Fruit fly (Drosophila melanogaster) whole organism, embryonic: Measurements from ENCODE around the gene gw.

Experiments
- CG11247 ChIP-seq: fragments of 200-800 bp; sonication (Bioruptor generic); IDR thresholded peaks from 2 replicates; pipeline ENCODE4 v1.3.6; 2022; ENCODE audit warnings: missing biosample characterization, missing genetic modification characterization
- CG12299 ChIP-seq: fragments of 200-800 bp; sonication (Bioruptor generic); optimal IDR thresholded peaks from 2 replicates; lab custom pipeline; 2018; ENCODE audit warnings: missing biosample characterization, mild to moderate bottlenecking, missing genetic modification characterization
- CG13123 ChIP-seq: fragments of 200-800 bp; sonication (Bioruptor generic); optimal IDR thresholded peaks from 2 replicates; lab custom pipeline; 2016; ENCODE audit warnings: missing biosample characterization, missing genetic modification characterization
- CG13287 ChIP-seq: fragments of 200-800 bp; sonication (Bioruptor generic); IDR thresholded peaks from 2 replicates; pipeline ENCODE4 v1.3.6; 2022; ENCODE audit warnings: missing biosample characterization, missing genetic modification characterization; ENCODE audit not compliant: partially characterized antibody
- CG13624 ChIP-seq: fragments of 200-800 bp; sonication (Bioruptor generic); optimal IDR thresholded peaks from 2 replicates; lab custom pipeline; 2016; ENCODE audit warnings: missing biosample characterization, missing genetic modification characterization
- CG13894 ChIP-seq: fragments of 200-800 bp; sonication (Bioruptor generic); optimal IDR thresholded peaks from 3 replicates; lab custom pipeline; 2018; ENCODE audit warnings: missing biosample characterization, mild to moderate bottlenecking, missing genetic modification characterization, moderate library complexity
- CG15269 ChIP-seq: fragments of 200-800 bp; sonication (Bioruptor generic); optimal IDR thresholded peaks from 2 replicates; lab custom pipeline; 2018; ENCODE audit warnings: missing biosample characterization, mild to moderate bottlenecking, missing genetic modification characterization, moderate library complexity
- CG1602 ChIP-seq: fragments of 200-800 bp; sonication (Bioruptor generic); optimal IDR thresholded peaks from 3 replicates; lab custom pipeline; 2016; ENCODE audit warnings: missing biosample characterization, missing genetic modification characterization
- CG1647 ChIP-seq: fragments of 200-800 bp; sonication (Bioruptor generic); optimal IDR thresholded peaks from 3 replicates; lab custom pipeline; 2016; ENCODE audit warnings: missing biosample characterization, missing genetic modification characterization
- CG16815 ChIP-seq: fragments of 200-800 bp; sonication (Bioruptor generic); optimal IDR thresholded peaks from 3 replicates; lab custom pipeline; 2017; ENCODE audit warnings: missing biosample characterization, mild to moderate bottlenecking, missing genetic modification characterization
- CG18262 ChIP-seq: fragments of 200-800 bp; optimal IDR thresholded peaks from 3 replicates; lab custom pipeline; 2019; ENCODE audit warnings: missing biosample characterization, mild to moderate bottlenecking, missing genetic modification characterization, moderate library complexity
- CG30403 ChIP-seq: fragments of 200-800 bp; sonication (Bioruptor generic); optimal IDR thresholded peaks from 3 replicates; lab custom pipeline; 2016; ENCODE audit warnings: missing biosample characterization, missing genetic modification characterization
- CG33213 ChIP-seq: fragments of 200-800 bp; sonication (Bioruptor generic); optimal IDR thresholded peaks from 3 replicates; lab custom pipeline; 2016; ENCODE audit warnings: missing biosample characterization, missing genetic modification characterization
- CG4424 ChIP-seq: fragments of 200-800 bp; sonication (Bioruptor generic); optimal IDR thresholded peaks from 3 replicates; lab custom pipeline; 2016; ENCODE audit warnings: missing biosample characterization, missing genetic modification characterization
- CG4617 ChIP-seq: fragments of 200-800 bp; sonication (Bioruptor generic); optimal IDR thresholded peaks from 3 replicates; lab custom pipeline; 2016; ENCODE audit warnings: missing biosample characterization, missing genetic modification characterization, borderline replicate concordance
- CG6654 ChIP-seq: fragments of 200-800 bp; sonication (Bioruptor generic); optimal IDR thresholded peaks from 2 replicates; lab custom pipeline; 2017; ENCODE audit warnings: missing biosample characterization, mild to moderate bottlenecking, missing genetic modification characterization
- CG7786 ChIP-seq: fragments of 200-800 bp; sonication (Bioruptor generic); optimal IDR thresholded peaks from 2 replicates; lab custom pipeline; 2016; ENCODE audit warnings: missing biosample characterization, missing genetic modification characterization
- CG7839 ChIP-seq: fragments of 200-800 bp; sonication (Bioruptor generic); optimal IDR thresholded peaks from 3 replicates; lab custom pipeline; 2018; ENCODE audit warnings: missing biosample characterization, mild to moderate bottlenecking, missing genetic modification characterization, moderate library complexity
- CG8281 ChIP-seq: fragments of 200-800 bp; sonication (Bioruptor generic); optimal IDR thresholded peaks from 2 replicates; lab custom pipeline; 2018; ENCODE audit warnings: missing biosample characterization, mild to moderate bottlenecking, missing genetic modification characterization, moderate library complexity
- CG8388 ChIP-seq: fragments of 200-800 bp; sonication (Bioruptor generic); optimal IDR thresholded peaks from 2 replicates; lab custom pipeline; 2019; ENCODE audit warnings: missing biosample characterization, mild to moderate bottlenecking, missing genetic modification characterization, moderate library complexity
- Camta ChIP-seq: fragments of 200-800 bp; sonication (Bioruptor generic); optimal IDR thresholded peaks from 2 replicates; lab custom pipeline; 2016; ENCODE audit warnings: missing biosample characterization, missing genetic modification characterization
- E2f1 ChIP-seq: fragments of 200-800 bp; sonication (Bioruptor generic); IDR thresholded peaks from 2 replicates; pipeline ENCODE4 v1.3.6; 2022; ENCODE audit warnings: missing biosample characterization, missing genetic modification characterization
- HmgD ChIP-seq: fragments of 200-800 bp; sonication (Bioruptor generic); optimal IDR thresholded peaks from 3 replicates; lab custom pipeline; 2016; ENCODE audit warnings: missing biosample characterization, missing genetic modification characterization
- Nf-YC ChIP-seq: fragments of 200-800 bp; optimal IDR thresholded peaks from 3 replicates; lab custom pipeline; 2019; ENCODE audit warnings: missing biosample characterization, mild to moderate bottlenecking, missing genetic modification characterization, moderate library complexity
- Scr ChIP-seq: fragments of 200-800 bp; sonication (Bioruptor generic); IDR thresholded peaks from 2 replicates; pipeline ENCODE4 v1.3.6; 2022; ENCODE audit warnings: missing biosample characterization, missing genetic modification characterization; ENCODE audit not compliant: partially characterized antibody
- Sry-δ ChIP-seq: fragments of 200-800 bp; sonication (Bioruptor generic); optimal IDR thresholded peaks from 2 replicates; lab custom pipeline; 2016; ENCODE audit warnings: missing biosample characterization, missing genetic modification characterization
- YL-1 ChIP-seq: fragments of 200-800 bp; sonication (Bioruptor generic); optimal IDR thresholded peaks from 3 replicates; lab custom pipeline; 2017; ENCODE audit warnings: missing biosample characterization, mild to moderate bottlenecking, missing genetic modification characterization
- bsh ChIP-seq, 2 experiments: fragments of 200-800 bp; sonication (Bioruptor generic); optimal IDR thresholded peaks; 2 replicates each; lab custom pipeline; 2017 to 2018; ENCODE audit warnings: mild to moderate bottlenecking in 2 of 2, missing biosample characterization in 2 of 2, missing genetic modification characterization in 2 of 2, moderate library complexity in 1 of 2
- cad ChIP-seq: fragments of >200 bp; optimal IDR thresholded peaks from 2 replicates; lab custom pipeline; 2017; ENCODE audit warnings: missing biosample characterization, missing genetic modification characterization
- ems ChIP-seq: fragments of 200-800 bp; sonication (Bioruptor generic); optimal IDR thresholded peaks from 3 replicates; lab custom pipeline; 2016; ENCODE audit warnings: missing biosample characterization, missing genetic modification characterization
- exex ChIP-seq: fragments of 200-800 bp; sonication (Bioruptor generic); optimal IDR thresholded peaks from 4 replicates; lab custom pipeline; 2018; ENCODE audit warnings: missing biosample characterization, mild to moderate bottlenecking, missing genetic modification characterization, moderate library complexity
- eyg ChIP-seq: fragments of 200-800 bp; sonication (Bioruptor generic); optimal IDR thresholded peaks from 3 replicates; lab custom pipeline; 2016; ENCODE audit warnings: missing biosample characterization, missing genetic modification characterization
- grau ChIP-seq: fragments of 200-800 bp; optimal IDR thresholded peaks from 3 replicates; lab custom pipeline; 2019; ENCODE audit warnings: missing biosample characterization, mild to moderate bottlenecking, missing genetic modification characterization, moderate library complexity
- gro ChIP-seq: fragments of 200-800 bp; sonication (Bioruptor generic); optimal IDR thresholded peaks from 2 replicates; lab custom pipeline; 2016; ENCODE audit warnings: missing biosample characterization, missing genetic modification characterization
- kni ChIP-seq: fragments of 200-800 bp; sonication (Bioruptor generic); optimal IDR thresholded peaks from 3 replicates; lab custom pipeline; 2017; ENCODE audit warnings: mild to moderate bottlenecking, missing biosample characterization, missing genetic modification reagents, missing genetic modification characterization
- lilli ChIP-seq: fragments of 200-800 bp; sonication (Bioruptor generic); optimal IDR thresholded peaks from 3 replicates; lab custom pipeline; 2016; ENCODE audit warnings: missing biosample characterization, missing genetic modification characterization
- mirr ChIP-seq: fragments of 200-800 bp; sonication (Bioruptor generic); optimal IDR thresholded peaks from 3 replicates; lab custom pipeline; 2018; ENCODE audit warnings: missing biosample characterization, mild to moderate bottlenecking, missing genetic modification characterization
- pfk ChIP-seq: fragments of 200-800 bp; sonication (Bioruptor generic); optimal IDR thresholded peaks from 2 replicates; lab custom pipeline; 2018; ENCODE audit warnings: missing biosample characterization, mild to moderate bottlenecking, missing genetic modification characterization, moderate library complexity
- prd ChIP-seq, 3 experiments: fragments of >200 bp in 2 of 3; fragments of 200-800 bp in 1 of 3; sonication (Bioruptor generic) in 1 of 3; optimal IDR thresholded peaks in 2 of 3; IDR thresholded peaks in 1 of 3; 2 replicates in 2 of 3; 3 replicates in 1 of 3; pipeline versions ENCODE4 v1.3.6 to Lab custom; 2017 to 2022; ENCODE audit warnings: missing biosample characterization in 1 of 3, missing genetic modification characterization in 1 of 3
- pzg ChIP-seq: fragments of 200-800 bp; sonication (Bioruptor generic); optimal IDR thresholded peaks from 3 replicates; lab custom pipeline; 2018; ENCODE audit warnings: missing biosample characterization, mild to moderate bottlenecking, missing genetic modification characterization, moderate library complexity
- row ChIP-seq: fragments of 200-800 bp; sonication (Bioruptor generic); IDR thresholded peaks from 3 replicates; pipeline ENCODE4 v1.3.6; 2022; ENCODE audit warnings: missing biosample characterization, missing genetic modification characterization
- sc ChIP-seq, 3 experiments: fragments of >200 bp in 2 of 3; fragments of 200-800 bp in 1 of 3; sonication (Bioruptor generic) in 1 of 3; optimal IDR thresholded peaks; 2 replicates in 2 of 3; 3 replicates in 1 of 3; lab custom pipeline; 2017; ENCODE audit warnings: mild to moderate bottlenecking in 1 of 3, missing biosample characterization in 1 of 3, missing genetic modification characterization in 1 of 3, missing genetic modification reagents in 1 of 3
- scrt ChIP-seq: fragments of 200-800 bp; sonication (Bioruptor generic); optimal IDR thresholded peaks from 2 replicates; lab custom pipeline; 2018; ENCODE audit warnings: missing biosample characterization, mild to moderate bottlenecking, missing genetic modification characterization, moderate library complexity
- sens-2 ChIP-seq: fragments of 200-800 bp; sonication (Bioruptor generic); IDR thresholded peaks from 2 replicates; pipeline ENCODE4 v1.3.6; 2022; ENCODE audit warnings: missing biosample characterization, missing genetic modification characterization
- slp2 ChIP-seq: fragments of 200-800 bp; sonication (Bioruptor generic); optimal IDR thresholded peaks from 2 replicates; lab custom pipeline; 2016; ENCODE audit warnings: missing biosample characterization, missing genetic modification characterization
- tap ChIP-seq: fragments of 200-800 bp; optimal IDR thresholded peaks from 3 replicates; lab custom pipeline; 2019; ENCODE audit warnings: missing biosample characterization, mild to moderate bottlenecking, missing genetic modification characterization, moderate library complexity
- trem ChIP-seq: fragments of 200-800 bp; optimal IDR thresholded peaks from 3 replicates; lab custom pipeline; 2019; ENCODE audit warnings: missing biosample characterization, mild to moderate bottlenecking, missing genetic modification characterization, moderate library complexity
- twi ChIP-seq: fragments of 200-800 bp; optimal IDR thresholded peaks from 2 replicates; lab custom pipeline; 2019; ENCODE audit warnings: missing biosample characterization, mild to moderate bottlenecking, missing genetic modification characterization, moderate library complexity
- unpg ChIP-seq: fragments of 200-800 bp; sonication (Bioruptor generic); optimal IDR thresholded peaks from 3 replicates; lab custom pipeline; 2018; ENCODE audit warnings: missing biosample characterization, mild to moderate bottlenecking, missing genetic modification characterization, moderate library complexity

gw gene

dm6 chr4:696638-697037 is 36.2 kb upstream of the gw start (continued):
- TF ChIP-seq grau (tag; lab: Kevin White, UChicago), result peak; percentile 32
- peak; percentile 1 for TF ChIP-seq CG7786 (GFP tag; lab: Kevin White, UChicago)
- TF ChIP-seq CG4617, result peak; percentile 39
- TF ChIP-seq CG11247, result no peak
- peak; percentile 28 for TF ChIP-seq CG15269 (tag; lab: Kevin White, UChicago)
- peak; percentile 88 for TF ChIP-seq CG13894
- peak; percentile 71 for TF ChIP-seq HmgD
- no peak for TF ChIP-seq prd (optimal IDR thresholded peaks at IDR 0.05; lab: Kevin White, UChicago)
- TF ChIP-seq prd (GFP tag; IDR thresholded peaks at IDR 0.05; lab: Robert Waterston, UW), result no peak
- peak; percentile 29 for TF ChIP-seq YL-1 (GFP tag; lab: Kevin White, UChicago)
- peak; percentile 1 for TF ChIP-seq scrt
- TF ChIP-seq CG18262 (tag; lab: Kevin White, UChicago), result peak; percentile 22
- no peak for TF ChIP-seq E2f1 (GFP tag; lab: Robert Waterston, UW)
- TF ChIP-seq exex, result no peak
- peak; percentile 6 for TF ChIP-seq CG13123
- no peak for TF ChIP-seq CG4424 (GFP tag; lab: Kevin White, UChicago)
- TF ChIP-seq Camta (GFP tag; lab: Kevin White, UChicago), result peak; percentile 24
- TF ChIP-seq eyg (GFP tag; lab: Kevin White, UChicago), result peak; percentile 7
- no peak for TF ChIP-seq CG16815 (GFP tag; lab: Kevin White, UChicago)
- no peak for TF ChIP-seq sens-2 (GFP tag; lab: Robert Waterston, UW)
- peak; percentile 46 for TF ChIP-seq pfk (GFP tag; lab: Kevin White, UChicago)
- TF ChIP-seq unpg (GFP tag; lab: Kevin White, UChicago), result peak; percentile 1
- TF ChIP-seq Nf-YC (tag; lab: Kevin White, UChicago), result peak; percentile 47
- TF ChIP-seq CG1647 (GFP tag; lab: Kevin White, UChicago), result no peak
- TF ChIP-seq lilli (GFP tag; lab: Kevin White, UChicago), result peak; percentile 47
- peak; percentile 40 for TF ChIP-seq CG30403 (GFP tag; lab: Kevin White, UChicago)
- peak; percentile 87 for TF ChIP-seq Sry-δ
- TF ChIP-seq trem (tag; lab: Kevin White, UChicago), result peak; percentile 37
- TF ChIP-seq tap (tag; lab: Kevin White, UChicago), result peak; percentile 14
- TF ChIP-seq CG8281, result no peak
- TF ChIP-seq CG7839 (tag; lab: Kevin White, UChicago), result peak; percentile 17
- peak; percentile 70 for TF ChIP-seq CG33213 (GFP tag; lab: Kevin White, UChicago)
- TF ChIP-seq CG6654 (GFP tag; lab: Kevin White, UChicago), result no peak
- peak; percentile 35 for TF ChIP-seq gro (GFP tag; lab: Kevin White, UChicago)
- peak; percentile 4 for TF ChIP-seq CG1602
- peak; percentile 94 for TF ChIP-seq Scr
- TF ChIP-seq cad (GFP tag; lab: Kevin White, UChicago), result peak; percentile 4
- no peak for TF ChIP-seq CG12299
- peak; percentile 53 for TF ChIP-seq twi
- TF ChIP-seq pzg, result peak; percentile 89
- TF ChIP-seq CG8388 (GFP tag; lab: Kevin White, UChicago), result peak; percentile 12
- peak; percentile 93; the same call in 1 of the 2 replicates for TF ChIP-seq CG13287 (GFP tag; lab: Robert Waterston, UW)
- TF ChIP-seq kni, result no peak
- TF ChIP-seq row (GFP tag; lab: Robert Waterston, UW), result peak; percentile 96
- TF ChIP-seq sc (optimal IDR thresholded peaks at IDR 0.05; lab: Kevin White, UChicago), result no peak
- TF ChIP-seq sc (GFP tag; optimal IDR thresholded peaks at IDR 0.05; lab: Kevin White, UChicago), result peak; percentile 0
- TF ChIP-seq slp2 (GFP tag; lab: Kevin White, UChicago), result peak; percentile 4
- no peak for TF ChIP-seq mirr (GFP tag; lab: Kevin White, UChicago)
- TF ChIP-seq ems (GFP tag; lab: Kevin White, UChicago), result peak; percentile 22
- TF ChIP-seq CG13624 (GFP tag; lab: Kevin White, UChicago), result peak; percentile 23
- TF ChIP-seq bsh (GFP tag; optimal IDR thresholded peaks at IDR 0.05; lab: Kevin White, UChicago), result peak in 1 of 2 experiments; percentile 11
